In genomic region chrV:6234876-6235275, ce11 we compare ENCODE assay signal across 4 worm cellular contexts.
TF ChIP-seq lines count a peak whose summit lies in the region.

Gene K08B12.3, plus strand, starts transcription at chrV:6235176.

TF ChIP-seq in whole organism, L1 larva, 84 proteins besides CTCF, POLR2A, EP300 and RAD21:
- peak in 1 of 2 experiments; percentile 26 for TF ChIP-seq lin-35 (GFP tag; optimal IDR thresholded peaks at IDR 0.05; lab: Kevin White, UChicago)
- TF ChIP-seq C16A3.4 (tag; optimal IDR thresholded peaks at IDR 0.05; lab: Kevin White, UChicago), result peak; percentile 3
- TF ChIP-seq lsy-2 (tag; optimal IDR thresholded peaks at IDR 0.05; lab: Kevin White, UChicago), result peak in 1 of 2 experiments; percentile 11
- TF ChIP-seq hpl-2 (GFP tag; optimal IDR thresholded peaks at IDR 0.05; lab: Kevin White, UChicago), result no peak
- TF ChIP-seq snu-23 (GFP tag; optimal IDR thresholded peaks at IDR 0.05; lab: Kevin White, UChicago), result peak; percentile 23
- no peak for TF ChIP-seq alr-1 (tag; optimal IDR thresholded peaks at IDR 0.05; lab: Kevin White, UChicago; ENCODE audit: borderline replicate concordance)
- TF ChIP-seq nhr-12 (tag; optimal IDR thresholded peaks at IDR 0.05; lab: Kevin White, UChicago), result no peak
- TF ChIP-seq mab-9 (GFP tag; IDR thresholded peaks at IDR 0.05; lab: Robert Waterston, UW), result no peak
- peak in 1 of 3 experiments; percentile 13 for TF ChIP-seq dpl-1 (GFP tag; optimal IDR thresholded peaks at IDR 0.05; lab: Kevin White, UChicago)
- no peak for TF ChIP-seq zip-4 (GFP tag; optimal IDR thresholded peaks at IDR 0.05; lab: Kevin White, UChicago)
- TF ChIP-seq nhr-11 (tag; optimal IDR thresholded peaks at IDR 0.05; lab: Kevin White, UChicago), result no peak
- peak; percentile 19 for TF ChIP-seq blmp-1 (tag; optimal IDR thresholded peaks at IDR 0.05; lab: Kevin White, UChicago)
- TF ChIP-seq nhr-237 (tag; optimal IDR thresholded peaks at IDR 0.05; lab: Kevin White, UChicago), result no peak
TF ChIP-seq in whole organism, L1 larva: peak in this region for 6.

TF ChIP-seq in whole organism, L2 larva, 48 proteins besides CTCF, POLR2A, EP300 and RAD21:
- TF ChIP-seq nhr-12 (tag; optimal IDR thresholded peaks at IDR 0.05; lab: Kevin White, UChicago) (no peak), unc-55 (GFP tag; optimal IDR thresholded peaks at IDR 0.05; lab: Kevin White, UChicago) (peak; percentile 32)

TF ChIP-seq in whole organism, L3 larva, 47 proteins besides CTCF, POLR2A, EP300 and RAD21:
- TF ChIP-seq pha-4 (tag; optimal IDR thresholded peaks at IDR 0.05; lab: Kevin White, UChicago), result peak; percentile 44
- no peak for TF ChIP-seq ceh-82 (tag; optimal IDR thresholded peaks at IDR 0.05; lab: Kevin White, UChicago)

TF ChIP-seq in whole organism, L4 larva, 104 proteins besides CTCF, POLR2A, EP300 and RAD21:
- TF ChIP-seq lin-38 (GFP tag; IDR thresholded peaks at IDR 0.05; lab: Robert Waterston, UW) (peak; percentile 51), dve-1 (tag; optimal IDR thresholded peaks at IDR 0.05; lab: Kevin White, UChicago; ENCODE audit: insufficient read depth) (peak; percentile 4), lsy-2 (tag; optimal IDR thresholded peaks at IDR 0.05; lab: Kevin White, UChicago) (peak in 1 of 2 experiments; percentile 13), set-16 (GFP tag; IDR thresholded peaks at IDR 0.05; lab: Robert Waterston, UW) (no peak)
